Fruit fly (Drosophila melanogaster) whole organism, embryonic: Measurements from ENCODE around the gene yps.

Experiments used
- Antp ChIP-seq: fragments of 200-800 bp; sonication (Bioruptor generic); optimal IDR thresholded peaks from 3 replicates; lab custom pipeline; 2016; ENCODE audit warnings: missing biosample characterization, missing genetic modification characterization
- Asciz ChIP-seq: fragments of 200-800 bp; sonication (Bioruptor generic); optimal IDR thresholded peaks from 2 replicates; lab custom pipeline; 2017; ENCODE audit warnings: missing biosample characterization, mild to moderate bottlenecking, missing genetic modification characterization, missing genetic modification reagents
- Atf6 ChIP-seq: fragments of 200-800 bp; sonication (Bioruptor generic); IDR thresholded peaks from 2 replicates; pipeline ENCODE4 v1.3.6; 2022; ENCODE audit warnings: missing biosample characterization, missing genetic modification characterization
- Blimp-1 ChIP-seq: fragments of 200-800 bp; sonication (Bioruptor generic); optimal IDR thresholded peaks from 3 replicates; lab custom pipeline; 2018; ENCODE audit warnings: missing biosample characterization, missing genetic modification characterization, mild to moderate bottlenecking, moderate library complexity, missing genetic modification reagents
- BtbVII ChIP-seq: fragments of 200-800 bp; sonication (Bioruptor generic); optimal IDR thresholded peaks from 3 replicates; lab custom pipeline; 2017; ENCODE audit warnings: missing biosample characterization, mild to moderate bottlenecking, missing genetic modification characterization
- CG11560 ChIP-seq: fragments of 200-800 bp; sonication (Bioruptor generic); IDR thresholded peaks from 3 replicates; pipeline ENCODE4 v1.3.6; 2022; ENCODE audit warnings: missing biosample characterization, missing genetic modification characterization
- CG13424 ChIP-seq: fragments of 200-800 bp; sonication (Bioruptor generic); optimal IDR thresholded peaks from 2 replicates; lab custom pipeline; 2019; ENCODE audit warnings: missing biosample characterization, mild to moderate bottlenecking, missing genetic modification characterization, moderate library complexity
- CG15696 ChIP-seq: fragments of 200-800 bp; sonication (Bioruptor generic); optimal IDR thresholded peaks from 2 replicates; lab custom pipeline; 2019; ENCODE audit warnings: missing biosample characterization, mild to moderate bottlenecking, missing genetic modification characterization, moderate library complexity
- CG1602 ChIP-seq: fragments of 200-800 bp; sonication (Bioruptor generic); optimal IDR thresholded peaks from 3 replicates; lab custom pipeline; 2016; ENCODE audit warnings: missing biosample characterization, missing genetic modification characterization
- CG17328 ChIP-seq: fragments of 200-800 bp; sonication (Bioruptor generic); IDR thresholded peaks from 2 replicates; pipeline ENCODE4 v1.3.6; 2022; ENCODE audit warnings: missing biosample characterization, missing genetic modification characterization
- CG17361 ChIP-seq: fragments of 200-800 bp; sonication (Bioruptor generic); IDR thresholded peaks from 3 replicates; pipeline ENCODE4 v1.3.6; 2022; ENCODE audit warnings: missing biosample characterization, missing genetic modification characterization
- CG17802 ChIP-seq: fragments of 200-800 bp; sonication (Bioruptor generic); optimal IDR thresholded peaks from 2 replicates; lab custom pipeline; 2018; ENCODE audit warnings: missing biosample characterization, mild to moderate bottlenecking, missing genetic modification characterization, moderate library complexity
- CG2120 ChIP-seq: fragments of 200-800 bp; sonication (Bioruptor generic); optimal IDR thresholded peaks from 3 replicates; lab custom pipeline; 2016; ENCODE audit warnings: missing biosample characterization, missing genetic modification characterization
- CG30020 ChIP-seq: fragments of 200-800 bp; optimal IDR thresholded peaks from 2 replicates; lab custom pipeline; 2019; ENCODE audit warnings: missing biosample characterization, mild to moderate bottlenecking, missing genetic modification characterization, moderate library complexity
- CG3065 ChIP-seq: fragments of 200-800 bp; sonication (Bioruptor generic); optimal IDR thresholded peaks from 2 replicates; lab custom pipeline; 2016; ENCODE audit warnings: missing biosample characterization, missing genetic modification characterization
- CG3163 ChIP-seq: fragments of 200-800 bp; sonication (Bioruptor generic); optimal IDR thresholded peaks from 3 replicates; lab custom pipeline; 2016; ENCODE audit warnings: missing biosample characterization, missing genetic modification characterization
- CG33557 ChIP-seq: fragments of 200-800 bp; sonication (Bioruptor generic); optimal IDR thresholded peaks from 2 replicates; lab custom pipeline; 2019; ENCODE audit warnings: missing biosample characterization, mild to moderate bottlenecking, missing genetic modification characterization, moderate library complexity
- CG34224 ChIP-seq: fragments of 200-800 bp; sonication (Bioruptor generic); IDR thresholded peaks from 3 replicates; pipeline ENCODE4 v1.3.6; 2022; ENCODE audit warnings: missing biosample characterization, missing genetic modification characterization; ENCODE audit not compliant: partially characterized antibody
- CG4730 ChIP-seq: fragments of 200-800 bp; sonication (Bioruptor generic); IDR thresholded peaks from 2 replicates; pipeline ENCODE4 v1.3.6; 2022; ENCODE audit warnings: missing biosample characterization, missing genetic modification characterization
- CG8478 ChIP-seq: fragments of >200 bp; optimal IDR thresholded peaks from 2 replicates; lab custom pipeline; 2018
- CG9797 ChIP-seq: fragments of 200-800 bp; sonication (Bioruptor generic); optimal IDR thresholded peaks from 3 replicates; lab custom pipeline; 2018; ENCODE audit warnings: missing biosample characterization, mild to moderate bottlenecking, missing genetic modification characterization
- E2f1 ChIP-seq: fragments of 200-800 bp; sonication (Bioruptor generic); IDR thresholded peaks from 2 replicates; pipeline ENCODE4 v1.3.6; 2022; ENCODE audit warnings: missing biosample characterization, missing genetic modification characterization
- Fer3 ChIP-seq: fragments of 200-800 bp; sonication (Bioruptor generic); optimal IDR thresholded peaks from 2 replicates; lab custom pipeline; 2018; ENCODE audit warnings: missing biosample characterization, mild to moderate bottlenecking, missing genetic modification characterization, moderate library complexity
- Hmx ChIP-seq: fragments of 200-800 bp; sonication (Bioruptor generic); optimal IDR thresholded peaks from 2 replicates; lab custom pipeline; 2016; ENCODE audit warnings: missing biosample characterization, missing genetic modification characterization
- Med ChIP-seq: fragments of 200-800 bp; sonication (Bioruptor generic); peaks from one replicate; lab custom pipeline; 2016; ENCODE audit warnings: missing biosample characterization, missing genetic modification characterization, mild to moderate bottlenecking, inconsistent platforms, moderate library complexity
- Mes4 ChIP-seq: fragments of 200-800 bp; sonication (Bioruptor generic); optimal IDR thresholded peaks from 2 replicates; lab custom pipeline; 2016; ENCODE audit warnings: missing biosample characterization, missing genetic modification characterization
- Nf-YB ChIP-seq: fragments of 200-800 bp; sonication (Bioruptor generic); optimal IDR thresholded peaks from 3 replicates; lab custom pipeline; 2019; ENCODE audit warnings: missing biosample characterization, mild to moderate bottlenecking, missing genetic modification characterization, moderate library complexity
- Poxn ChIP-seq: fragments of 200-800 bp; sonication (Bioruptor generic); IDR thresholded peaks from 2 replicates; pipeline ENCODE4 v1.3.6; 2022; ENCODE audit warnings: missing biosample characterization, missing genetic modification characterization
- Ptx1 ChIP-seq: fragments of 200-800 bp; sonication (Bioruptor generic); IDR thresholded peaks from 2 replicates; pipeline ENCODE4 v1.3.6; 2022; ENCODE audit warnings: missing biosample characterization, missing genetic modification characterization
- Ravus ChIP-seq: fragments of 200-800 bp; sonication (Bioruptor generic); IDR thresholded peaks from 2 replicates; pipeline ENCODE4 v1.3.6; 2022; ENCODE audit warnings: missing biosample characterization, missing genetic modification characterization
- Sin3A ChIP-seq: fragments of >200 bp; optimal IDR thresholded peaks from 2 replicates; lab custom pipeline; 2018
- Usf ChIP-seq: fragments of 200-800 bp; sonication (Bioruptor generic); optimal IDR thresholded peaks from 2 replicates; lab custom pipeline; 2017; ENCODE audit warnings: missing genotype, missing biosample characterization, missing genetic modification characterization
- ab ChIP-seq: fragments of 200-800 bp; sonication (Bioruptor generic); optimal IDR thresholded peaks from 2 replicates; lab custom pipeline; 2016; ENCODE audit warnings: missing biosample characterization, missing genetic modification characterization
- ase ChIP-seq: fragments of 200-800 bp; sonication (Bioruptor generic); IDR thresholded peaks from 3 replicates; pipeline ENCODE4 v1.3.6; 2022; ENCODE audit warnings: missing biosample characterization, missing genetic modification characterization
- ash1 ChIP-seq: fragments of 200-800 bp; sonication (Bioruptor generic); optimal IDR thresholded peaks from 2 replicates; lab custom pipeline; 2018; ENCODE audit warnings: missing biosample characterization, mild to moderate bottlenecking, missing genetic modification characterization
- bbx ChIP-seq: fragments of 200-800 bp; sonication (Bioruptor generic); IDR thresholded peaks from 2 replicates; pipeline ENCODE4 v1.3.6; 2022; ENCODE audit warnings: missing biosample characterization, missing genetic modification characterization; ENCODE audit not compliant: partially characterized antibody
- bigmax ChIP-seq: fragments of 200-800 bp; sonication (Bioruptor generic); optimal IDR thresholded peaks from 2 replicates; lab custom pipeline; 2018; ENCODE audit warnings: missing biosample characterization, mild to moderate bottlenecking, missing genetic modification characterization
- bowl ChIP-seq: fragments of 200-800 bp; sonication (Bioruptor generic); IDR thresholded peaks from 2 replicates; pipeline ENCODE4 v1.3.6; 2022; ENCODE audit warnings: missing biosample characterization, missing genetic modification characterization
- ems ChIP-seq: fragments of 200-800 bp; sonication (Bioruptor generic); optimal IDR thresholded peaks from 3 replicates; lab custom pipeline; 2016; ENCODE audit warnings: missing biosample characterization, missing genetic modification characterization
- exex ChIP-seq: fragments of 200-800 bp; sonication (Bioruptor generic); optimal IDR thresholded peaks from 4 replicates; lab custom pipeline; 2018; ENCODE audit warnings: missing biosample characterization, mild to moderate bottlenecking, missing genetic modification characterization, moderate library complexity
- gsb ChIP-seq: fragments of 200-800 bp; sonication (Bioruptor generic); IDR thresholded peaks from 2 replicates; pipeline ENCODE4 v1.3.6; 2022; ENCODE audit warnings: missing biosample characterization, missing genetic modification characterization
- h ChIP-seq: fragments of >200 bp; optimal IDR thresholded peaks from 2 replicates; lab custom pipeline; 2017
- her ChIP-seq: fragments of 200-800 bp; sonication (Bioruptor generic); optimal IDR thresholded peaks from 2 replicates; lab custom pipeline; 2016; ENCODE audit warnings: missing biosample characterization, missing genetic modification characterization
- mld ChIP-seq: fragments of 200-800 bp; sonication (Bioruptor generic); IDR thresholded peaks from 3 replicates; pipeline ENCODE4 v1.3.6; 2022; ENCODE audit warnings: missing biosample characterization, missing genetic modification characterization; ENCODE audit not compliant: partially characterized antibody
- p53 ChIP-seq: fragments of 200-800 bp; sonication (Bioruptor generic); optimal IDR thresholded peaks from 2 replicates; lab custom pipeline; 2016; ENCODE audit warnings: missing biosample characterization, missing genetic modification characterization
- pho ChIP-seq: fragments of 200-800 bp; sonication (Bioruptor generic); optimal IDR thresholded peaks from 2 replicates; lab custom pipeline; 2016; ENCODE audit warnings: missing biosample characterization, missing genetic modification characterization
- rib ChIP-seq: fragments of 200-800 bp; sonication (Bioruptor generic); IDR thresholded peaks from 2 replicates; pipeline ENCODE4 v1.3.6; 2022; ENCODE audit warnings: missing biosample characterization, missing genetic modification characterization
- stwl ChIP-seq: fragments of 200-800 bp; sonication (Bioruptor generic); optimal IDR thresholded peaks from 3 replicates; lab custom pipeline; 2018; ENCODE audit warnings: missing biosample characterization, mild to moderate bottlenecking, missing genetic modification characterization, moderate library complexity
- tap ChIP-seq: fragments of 200-800 bp; optimal IDR thresholded peaks from 3 replicates; lab custom pipeline; 2019; ENCODE audit warnings: missing biosample characterization, mild to moderate bottlenecking, missing genetic modification characterization, moderate library complexity
- tx ChIP-seq: fragments of 200-800 bp; sonication (Bioruptor generic); optimal IDR thresholded peaks from 2 replicates; lab custom pipeline; 2016; ENCODE audit warnings: missing biosample characterization, missing genetic modification characterization
- unc-4 ChIP-seq: fragments of 200-800 bp; sonication (Bioruptor generic); IDR thresholded peaks from 2 replicates; pipeline ENCODE4 v1.3.6; 2022; ENCODE audit warnings: missing biosample characterization, missing genetic modification characterization; ENCODE audit not compliant: partially characterized antibody
- zfh1 ChIP-seq: fragments of 200-800 bp; sonication (Bioruptor generic); IDR thresholded peaks from 3 replicates; pipeline ENCODE4 v1.3.6; 2022; ENCODE audit warnings: missing biosample characterization, missing genetic modification characterization

The yps gene

dm6 chr3L:12131918-12132317, 7.0 kb upstream of the yps start, which contains the start of gene DEF8 (continued):
- TF ChIP-seq bowl (GFP tag; lab: Robert Waterston, UW), result peak; percentile 59; the same call in 1 of the 2 replicates
- peak; percentile 86 for TF ChIP-seq Atf6 (GFP tag; lab: Robert Waterston, UW)
- peak; percentile 90 for TF ChIP-seq tap
- peak; percentile 90 for TF ChIP-seq Fer3 (tag; lab: Kevin White, UChicago)
- TF ChIP-seq CG13424 (tag; lab: Kevin White, UChicago), result peak; percentile 87
- peak; percentile 84 for TF ChIP-seq CG1602
- TF ChIP-seq unc-4 (GFP tag; lab: Robert Waterston, UW), result 0 out of 2 replicates have a peak, but pooled peaks have one; percentile 12
- 0 out of 2 replicates have a peak, but pooled peaks have one; percentile 26 for TF ChIP-seq bbx (GFP tag; lab: Robert Waterston, UW)
- no peak for TF ChIP-seq mld
- TF ChIP-seq CG2120 (GFP tag; lab: Kevin White, UChicago), result peak; percentile 77
- TF ChIP-seq tx (GFP tag; lab: Kevin White, UChicago), result peak; percentile 29
- peak; percentile 93 for TF ChIP-seq CG17328 (GFP tag; lab: Robert Waterston, UW)
- peak; percentile 52 for TF ChIP-seq Antp (GFP tag; lab: Kevin White, UChicago)
- TF ChIP-seq gsb (GFP tag; lab: Robert Waterston, UW), result peak; percentile 60
- peak; percentile 78 for TF ChIP-seq E2f1 (GFP tag; lab: Robert Waterston, UW)
- no peak for TF ChIP-seq h (lab: Kevin White, UChicago)
- TF ChIP-seq zfh1 (GFP tag; lab: Robert Waterston, UW), result peak; percentile 85
- TF ChIP-seq p53 (GFP tag; lab: Kevin White, UChicago), result no peak
- TF ChIP-seq CG4730, result peak; percentile 82
- TF ChIP-seq Ptx1 (GFP tag; lab: Robert Waterston, UW), result peak; percentile 88
- TF ChIP-seq Nf-YB, result peak; percentile 74
- TF ChIP-seq stwl, result peak; percentile 56
- TF ChIP-seq CG8478 (lab: Kevin White, UChicago), result no peak
- TF ChIP-seq CG9797 (GFP tag; lab: Kevin White, UChicago), result peak; percentile 31
- peak; percentile 60 for TF ChIP-seq Sin3A (lab: Kevin White, UChicago)
- TF ChIP-seq BtbVII, result peak; percentile 61
- TF ChIP-seq Med, result peak; percentile 90
- TF ChIP-seq CG34224 (GFP tag; lab: Robert Waterston, UW), result no peak
- peak; percentile 90 for TF ChIP-seq ase
- peak; percentile 90 for TF ChIP-seq Blimp-1 (GFP tag; lab: Kevin White, UChicago)
- peak; percentile 49 for TF ChIP-seq Usf (GFP tag; lab: Kevin White, UChicago)
- TF ChIP-seq exex, result no peak
- TF ChIP-seq CG3163, result peak; percentile 35
- TF ChIP-seq ab (GFP tag; lab: Kevin White, UChicago), result no peak
- TF ChIP-seq Asciz (GFP tag; lab: Kevin White, UChicago), result peak; percentile 78
- TF ChIP-seq Poxn, result no peak
- peak; percentile 78 for TF ChIP-seq CG33557 (GFP tag; lab: Kevin White, UChicago)
- TF ChIP-seq CG11560 (tag; lab: Robert Waterston, UW), result peak; percentile 60; the same call in 1 of the 3 replicates
- peak; percentile 42; the same call in 1 of the 2 replicates for TF ChIP-seq Ravus (GFP tag; lab: Robert Waterston, UW)
- no peak for TF ChIP-seq CG17802 (tag; lab: Kevin White, UChicago)
- TF ChIP-seq ems (GFP tag; lab: Kevin White, UChicago), result no peak
- peak; percentile 71 for TF ChIP-seq CG3065 (GFP tag; lab: Kevin White, UChicago)
- peak; percentile 42 for TF ChIP-seq pho (GFP tag; lab: Kevin White, UChicago)
- peak; percentile 6 for TF ChIP-seq Mes4
- no peak for TF ChIP-seq Hmx (GFP tag; lab: Kevin White, UChicago)
- peak; percentile 85 for TF ChIP-seq CG15696
- TF ChIP-seq rib (GFP tag; lab: Robert Waterston, UW), result peak; percentile 41; the same call in 1 of the 2 replicates
- no peak for TF ChIP-seq bigmax
- peak; percentile 96 for TF ChIP-seq CG17361 (GFP tag; lab: Robert Waterston, UW)
- peak; percentile 11 for TF ChIP-seq ash1 (GFP tag; lab: Kevin White, UChicago)
- TF ChIP-seq her (GFP tag; lab: Kevin White, UChicago), result peak; percentile 29
- peak; percentile 69 for TF ChIP-seq CG30020 (tag; lab: Kevin White, UChicago)
